Worm (Caenorhabditis elegans) whole organism, L4/young adult: ENCODE results near the gene T16G1.4.

Experiments
- W03F9.2 ChIP-seq: fragments of 150-350 bp; optimal IDR thresholded peaks from 2 replicates; lab custom pipeline; 2014; ENCODE audit warnings: missing biosample characterization, missing genetic modification characterization
- dao-5 ChIP-seq: sonication (generic microtip); optimal IDR thresholded peaks from 2 replicates; lab custom pipeline; 2016; ENCODE audit warnings: missing genotype, missing genetic modification characterization, moderate library complexity, missing compliant biosample characterization
- him-1 ChIP-seq: sonication (generic microtip); optimal IDR thresholded peaks from 2 replicates; lab custom pipeline; 2016; ENCODE audit warnings: missing genotype, missing genetic modification reagents, missing genetic modification characterization, missing compliant biosample characterization

DNA sequence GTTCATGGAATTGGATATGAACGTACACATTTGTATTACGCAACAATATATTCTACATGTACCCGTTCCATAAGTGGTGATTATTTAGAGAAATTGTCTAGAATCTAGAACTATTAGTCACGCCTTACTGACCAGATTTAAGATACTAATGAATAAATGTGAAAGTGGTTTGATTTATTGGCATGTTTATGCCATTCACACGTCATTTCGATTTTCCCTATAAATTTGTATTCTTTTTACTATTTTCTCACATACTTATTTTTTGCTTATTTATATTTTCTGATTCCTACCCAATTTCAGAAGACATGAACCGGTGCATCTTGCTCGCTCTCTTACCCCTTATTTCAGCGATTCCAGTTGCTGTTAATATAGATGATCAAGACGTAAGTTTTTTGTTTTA, 46.6 kb upstream of the T16G1.4 start, which contains the start of gene F15B9.8:
- TF ChIP-seq dao-5 (tag; lab: Kevin White, UChicago) (no peak), him-1 (tag; lab: Kevin White, UChicago) (no peak), W03F9.2 (no peak)
